Fruit fly (Drosophila melanogaster): ENCODE measurements around the gene CG14708.
A peak's percentile ranks its signal among the peaks of the same experiment; 100 is the strongest.

The CG14708 gene

dm6 chr3R:11557492-11557965, 3.6 kb downstream of the CG14708 start, which contains the start of gene CG10898 (continued):
- TF ChIP-seq sima (GFP tag; optimal IDR thresholded peaks at IDR 0.05), result peak; percentile 13
- TF ChIP-seq crp (GFP tag; optimal IDR thresholded peaks at IDR 0.05), result peak in 1 of 2 experiments; percentile 60
- peak; percentile 75 for TF ChIP-seq CG17328 (GFP tag; IDR thresholded peaks at IDR 0.05)
- peak; percentile 48 for TF ChIP-seq CG15073 (GFP tag; optimal IDR thresholded peaks at IDR 0.05)
- peak; percentile 32 for TF ChIP-seq CG10274 (GFP tag; optimal IDR thresholded peaks at IDR 0.05)
- TF ChIP-seq CG11560 (tag; IDR thresholded peaks at IDR 0.05), result peak; percentile 74
- TF ChIP-seq HmgD (GFP tag; optimal IDR thresholded peaks at IDR 0.05), result peak; percentile 67
- TF ChIP-seq exex (tag; optimal IDR thresholded peaks at IDR 0.05), result peak; percentile 47
- TF ChIP-seq Hey (tag; optimal IDR thresholded peaks at IDR 0.05), result no peak
- peak; percentile 72 for TF ChIP-seq ewg (GFP tag; optimal IDR thresholded peaks at IDR 0.05)
- peak; percentile 32 for TF ChIP-seq CG7928 (GFP tag; optimal IDR thresholded peaks at IDR 0.05)
- no peak for TF ChIP-seq ftz-f1 (GFP tag; optimal IDR thresholded peaks at IDR 0.05)
- peak; percentile 74 for TF ChIP-seq Meics (GFP tag; optimal IDR thresholded peaks at IDR 0.05)
- peak; percentile 34 for TF ChIP-seq psq (GFP tag; optimal IDR thresholded peaks at IDR 0.05)
- TF ChIP-seq Lim3 (GFP tag; IDR thresholded peaks at IDR 0.05), result no peak
- TF ChIP-seq CG2120 (GFP tag; optimal IDR thresholded peaks at IDR 0.05), result peak; percentile 94
- peak in 1 of 2 experiments; percentile 13 for TF ChIP-seq Eip74EF (GFP tag; optimal IDR thresholded peaks at IDR 0.05)
- TF ChIP-seq Gsc (GFP tag; IDR thresholded peaks at IDR 0.05), result peak; percentile 42; the same call in 1 of the 2 replicates
- TF ChIP-seq pnt (GFP tag; optimal IDR thresholded peaks at IDR 0.05), result peak; percentile 87
- peak; percentile 68 for TF ChIP-seq Neu2 (GFP tag; optimal IDR thresholded peaks at IDR 0.05; ENCODE audit: borderline replicate concordance)
- TF ChIP-seq CG17186 (GFP tag; optimal IDR thresholded peaks at IDR 0.05), result peak; percentile 71
- no peak for TF ChIP-seq mld (GFP tag; IDR thresholded peaks at IDR 0.05; ENCODE audit: partially characterized antibody)
- TF ChIP-seq CG2129 (GFP tag; IDR thresholded peaks at IDR 0.05; ENCODE audit: partially characterized antibody), result no peak
- peak; percentile 88 for TF ChIP-seq bab2 (GFP tag; optimal IDR thresholded peaks at IDR 0.05)
- no peak for TF ChIP-seq unc-4 (GFP tag; IDR thresholded peaks at IDR 0.05; ENCODE audit: partially characterized antibody)
- TF ChIP-seq salm (tag; optimal IDR thresholded peaks at IDR 0.05), result peak; percentile 58
- peak; percentile 63 for TF ChIP-seq mirr (GFP tag; optimal IDR thresholded peaks at IDR 0.05)
- peak; percentile 33 for TF ChIP-seq TFAM (GFP tag; optimal IDR thresholded peaks at IDR 0.05)
- TF ChIP-seq trh (GFP tag; optimal IDR thresholded peaks at IDR 0.05), result peak; percentile 33
- peak; percentile 43 for TF ChIP-seq CG6683 (GFP tag; optimal IDR thresholded peaks at IDR 0.05)
- TF ChIP-seq crc (GFP tag; optimal IDR thresholded peaks at IDR 0.05), result peak; percentile 57
- TF ChIP-seq Drgx (GFP tag; IDR thresholded peaks at IDR 0.05), result peak; percentile 73
- TF ChIP-seq cad (GFP tag; optimal IDR thresholded peaks at IDR 0.05), result peak; percentile 47
- TF ChIP-seq CG11696 (GFP tag; IDR thresholded peaks at IDR 0.05), result peak; percentile 71
- TF ChIP-seq p53 (GFP tag; optimal IDR thresholded peaks at IDR 0.05), result peak; percentile 73
- peak; percentile 66 for TF ChIP-seq Poxn (GFP tag; IDR thresholded peaks at IDR 0.05)
- peak; percentile 76 for TF ChIP-seq CG3065 (GFP tag; optimal IDR thresholded peaks at IDR 0.05)
- TF ChIP-seq Kr (GFP tag; optimal IDR thresholded peaks at IDR 0.05), result no peak
- peak; percentile 59 for TF ChIP-seq Asciz (GFP tag; optimal IDR thresholded peaks at IDR 0.05)
- TF ChIP-seq NC2α (GFP tag; optimal IDR thresholded peaks at IDR 0.05), result peak; percentile 56
- no peak for TF ChIP-seq Hr39 (optimal IDR thresholded peaks at IDR 0.05)
- peak; percentile 52 for TF ChIP-seq Scr (GFP tag; IDR thresholded peaks at IDR 0.05; ENCODE audit: partially characterized antibody)
- peak; percentile 91 for TF ChIP-seq ken (GFP tag; IDR thresholded peaks at IDR 0.05)
- peak; percentile 55 for TF ChIP-seq CG6813 (GFP tag; optimal IDR thresholded peaks at IDR 0.05)
- peak; percentile 87 for TF ChIP-seq jumu (GFP tag; optimal IDR thresholded peaks at IDR 0.05)
- peak; percentile 86 for TF ChIP-seq repo (GFP tag; optimal IDR thresholded peaks at IDR 0.05)
- TF ChIP-seq pan (optimal IDR thresholded peaks at IDR 0.05), result no peak
- peak in 1 of 2 experiments; percentile 91 for TF ChIP-seq pan (GFP tag; optimal IDR thresholded peaks at IDR 0.05 in 1 of 2, IDR thresholded peaks at IDR 0.05 in 1 of 2)
- peak; percentile 86 for TF ChIP-seq CG2712 (tag; optimal IDR thresholded peaks at IDR 0.05)
- no peak for TF ChIP-seq CG42726 (GFP tag; IDR thresholded peaks at IDR 0.05; ENCODE audit: partially characterized antibody)
- peak; percentile 53 for TF ChIP-seq onecut (GFP tag; IDR thresholded peaks at IDR 0.05)
